Fruit fly (Drosophila melanogaster) whole organism, embryonic: Measurements from ENCODE around the gene CG5509.

Experiments used
- Adf1 ChIP-seq: fragments of 200-800 bp; sonication (Bioruptor generic); IDR thresholded peaks from 2 replicates; pipeline ENCODE4 v1.3.6; 2022; ENCODE audit warnings: missing biosample characterization, missing genetic modification characterization
- B-H1 ChIP-seq: fragments of 200-800 bp; sonication (Bioruptor generic); IDR thresholded peaks from 3 replicates; pipeline ENCODE4 v1.3.6; 2022; ENCODE audit warnings: missing biosample characterization, missing genetic modification characterization
- CG10959 ChIP-seq: fragments of 200-800 bp; sonication (Bioruptor generic); IDR thresholded peaks from 2 replicates; pipeline ENCODE4 v1.3.6; 2022; ENCODE audit warnings: missing biosample characterization, missing genetic modification characterization
- CG11247 ChIP-seq: fragments of 200-800 bp; sonication (Bioruptor generic); IDR thresholded peaks from 2 replicates; pipeline ENCODE4 v1.3.6; 2022; ENCODE audit warnings: missing biosample characterization, missing genetic modification characterization
- CG11398 ChIP-seq: fragments of 200-800 bp; sonication (Bioruptor generic); optimal IDR thresholded peaks from 2 replicates; lab custom pipeline; 2016; ENCODE audit warnings: missing biosample characterization, missing genetic modification characterization
- CG12659 ChIP-seq: fragments of 200-800 bp; sonication (Bioruptor generic); optimal IDR thresholded peaks from 3 replicates; lab custom pipeline; 2017; ENCODE audit warnings: mild to moderate bottlenecking, missing biosample characterization, missing genetic modification reagents, missing genetic modification characterization
- CG14050 ChIP-seq: fragments of 200-800 bp; sonication (Bioruptor generic); IDR thresholded peaks from 3 replicates; pipeline ENCODE4 v1.3.6; 2022; ENCODE audit warnings: missing biosample characterization, missing genetic modification characterization
- CG16863 ChIP-seq: fragments of 200-800 bp; sonication (Bioruptor generic); optimal IDR thresholded peaks from 3 replicates; lab custom pipeline; 2016; ENCODE audit warnings: missing biosample characterization, missing genetic modification characterization
- CG17361 ChIP-seq: fragments of 200-800 bp; sonication (Bioruptor generic); IDR thresholded peaks from 3 replicates; pipeline ENCODE4 v1.3.6; 2022; ENCODE audit warnings: missing biosample characterization, missing genetic modification characterization
- CG17829 ChIP-seq: fragments of 200-800 bp; optimal IDR thresholded peaks from 2 replicates; lab custom pipeline; 2019; ENCODE audit warnings: missing biosample characterization, mild to moderate bottlenecking, missing genetic modification characterization, moderate library complexity
- CG2199 ChIP-seq: fragments of 200-800 bp; sonication (Bioruptor generic); IDR thresholded peaks from 3 replicates; pipeline ENCODE4 v1.3.6; 2022; ENCODE audit warnings: missing biosample characterization, missing genetic modification characterization
- CG2889 ChIP-seq: fragments of 200-800 bp; sonication (Bioruptor generic); IDR thresholded peaks from 3 replicates; pipeline ENCODE4 v1.3.6; 2022; ENCODE audit warnings: missing biosample characterization, missing genetic modification characterization
- CG30403 ChIP-seq: fragments of 200-800 bp; sonication (Bioruptor generic); optimal IDR thresholded peaks from 3 replicates; lab custom pipeline; 2016; ENCODE audit warnings: missing biosample characterization, missing genetic modification characterization
- CG31365 ChIP-seq: fragments of 200-800 bp; sonication (Bioruptor generic); optimal IDR thresholded peaks from 2 replicates; lab custom pipeline; 2018; ENCODE audit warnings: missing biosample characterization, mild to moderate bottlenecking, missing genetic modification characterization
- CG33213 ChIP-seq: fragments of 200-800 bp; sonication (Bioruptor generic); optimal IDR thresholded peaks from 3 replicates; lab custom pipeline; 2016; ENCODE audit warnings: missing biosample characterization, missing genetic modification characterization
- CG33557 ChIP-seq: fragments of 200-800 bp; sonication (Bioruptor generic); optimal IDR thresholded peaks from 2 replicates; lab custom pipeline; 2019; ENCODE audit warnings: missing biosample characterization, mild to moderate bottlenecking, missing genetic modification characterization, moderate library complexity
- CG4282 ChIP-seq: fragments of 200-800 bp; sonication (Bioruptor generic); optimal IDR thresholded peaks from 2 replicates; lab custom pipeline; 2016; ENCODE audit warnings: missing biosample characterization, missing genetic modification characterization
- CG6854 ChIP-seq: fragments of 200-800 bp; sonication (Bioruptor generic); optimal IDR thresholded peaks from 3 replicates; lab custom pipeline; 2017; ENCODE audit warnings: missing biosample characterization, mild to moderate bottlenecking, missing genetic modification characterization
- CG9797 ChIP-seq: fragments of 200-800 bp; sonication (Bioruptor generic); optimal IDR thresholded peaks from 3 replicates; lab custom pipeline; 2018; ENCODE audit warnings: missing biosample characterization, mild to moderate bottlenecking, missing genetic modification characterization
- D19A ChIP-seq: fragments of 200-800 bp; optimal IDR thresholded peaks from 3 replicates; lab custom pipeline; 2019; ENCODE audit warnings: missing biosample characterization, mild to moderate bottlenecking, missing genetic modification characterization, moderate library complexity
- Dad ChIP-seq: fragments of 200-800 bp; sonication (Bioruptor generic); optimal IDR thresholded peaks from 3 replicates; lab custom pipeline; 2016; ENCODE audit warnings: missing biosample characterization, missing genetic modification characterization
- Deaf1 ChIP-seq: fragments of 200-800 bp; optimal IDR thresholded peaks from 3 replicates; lab custom pipeline; 2019; ENCODE audit warnings: missing biosample characterization, mild to moderate bottlenecking, missing genetic modification characterization, moderate library complexity
- Dref ChIP-seq: fragments of 200-800 bp; sonication (Bioruptor generic); IDR thresholded peaks from 2 replicates; pipeline ENCODE4 v1.3.6; 2022; ENCODE audit warnings: missing biosample characterization, missing genetic modification characterization
- ERR ChIP-seq: fragments of 200-800 bp; sonication (Bioruptor generic); optimal IDR thresholded peaks from 2 replicates; lab custom pipeline; 2016; ENCODE audit warnings: missing biosample characterization, missing genetic modification characterization
- Hey ChIP-seq: fragments of 200-800 bp; sonication (Bioruptor generic); optimal IDR thresholded peaks from 3 replicates; lab custom pipeline; 2018; ENCODE audit warnings: missing biosample characterization, mild to moderate bottlenecking, missing genetic modification characterization
- Mad ChIP-seq: fragments of 200-800 bp; sonication (Bioruptor generic); optimal IDR thresholded peaks from 2 replicates; lab custom pipeline; 2016; ENCODE audit warnings: missing biosample characterization, missing genetic modification characterization
- NC2α ChIP-seq: fragments of 200-800 bp; sonication (Bioruptor generic); optimal IDR thresholded peaks from 2 replicates; lab custom pipeline; 2016; ENCODE audit warnings: missing biosample characterization, missing genetic modification characterization
- Nf-YC ChIP-seq: fragments of 200-800 bp; optimal IDR thresholded peaks from 3 replicates; lab custom pipeline; 2019; ENCODE audit warnings: missing biosample characterization, mild to moderate bottlenecking, missing genetic modification characterization, moderate library complexity
- Opbp ChIP-seq: fragments of 200-800 bp; sonication (Bioruptor generic); IDR thresholded peaks from 3 replicates; pipeline ENCODE4 v1.3.6; 2022; ENCODE audit warnings: missing biosample characterization, missing genetic modification characterization; ENCODE audit not compliant: partially characterized antibody
- Side ChIP-seq: fragments of 200-800 bp; sonication (Bioruptor generic); optimal IDR thresholded peaks from 2 replicates; lab custom pipeline; 2016; ENCODE audit warnings: missing biosample characterization, missing genetic modification characterization
- ato ChIP-seq: fragments of 200-800 bp; sonication (Bioruptor generic); IDR thresholded peaks from 2 replicates; pipeline ENCODE4 v1.3.6; 2022; ENCODE audit warnings: missing biosample characterization, missing genetic modification characterization; ENCODE audit not compliant: partially characterized antibody
- bigmax ChIP-seq: fragments of 200-800 bp; sonication (Bioruptor generic); optimal IDR thresholded peaks from 2 replicates; lab custom pipeline; 2018; ENCODE audit warnings: missing biosample characterization, mild to moderate bottlenecking, missing genetic modification characterization
- cas ChIP-seq: fragments of 200-800 bp; sonication (Bioruptor generic); IDR thresholded peaks from 2 replicates; pipeline ENCODE4 v1.3.6; 2022; ENCODE audit warnings: missing biosample characterization, missing genetic modification characterization
- chinmo ChIP-seq: fragments of 200-800 bp; sonication (Bioruptor generic); IDR thresholded peaks from 4 replicates; pipeline ENCODE4 v1.3.6; 2022; ENCODE audit warnings: missing biosample characterization, missing genetic modification characterization; ENCODE audit not compliant: partially characterized antibody
- ci ChIP-seq: fragments of 200-800 bp; sonication (Bioruptor generic); IDR thresholded peaks from 3 replicates; pipeline ENCODE4 v1.3.6; 2022; ENCODE audit warnings: missing biosample characterization, missing genetic modification characterization
- crc ChIP-seq: fragments of 200-800 bp; sonication (Bioruptor generic); optimal IDR thresholded peaks from 2 replicates; lab custom pipeline; 2016; ENCODE audit warnings: missing biosample characterization, missing genetic modification characterization
- da ChIP-seq: fragments of 200-800 bp; sonication (Bioruptor generic); optimal IDR thresholded peaks from 2 replicates; lab custom pipeline; 2016; ENCODE audit warnings: missing biosample characterization, missing genetic modification characterization
- fd102C ChIP-seq: fragments of 200-800 bp; sonication (Bioruptor generic); optimal IDR thresholded peaks from 2 replicates; lab custom pipeline; 2018; ENCODE audit warnings: missing biosample characterization, mild to moderate bottlenecking, missing genetic modification characterization, moderate library complexity
- gem ChIP-seq: fragments of 200-800 bp; sonication (Bioruptor generic); optimal IDR thresholded peaks from 2 replicates; lab custom pipeline; 2019; ENCODE audit warnings: missing biosample characterization, mild to moderate bottlenecking, missing genetic modification characterization, moderate library complexity
- gsb ChIP-seq: fragments of 200-800 bp; sonication (Bioruptor generic); IDR thresholded peaks from 2 replicates; pipeline ENCODE4 v1.3.6; 2022; ENCODE audit warnings: missing biosample characterization, missing genetic modification characterization
- gt ChIP-seq: fragments of 200-800 bp; sonication (Bioruptor generic); IDR thresholded peaks from 2 replicates; pipeline ENCODE4 v1.3.6; 2022; ENCODE audit warnings: missing biosample characterization, missing genetic modification characterization
- h ChIP-seq: fragments of >200 bp; optimal IDR thresholded peaks from 2 replicates; lab custom pipeline; 2017
- hb ChIP-seq: fragments of 200-800 bp; sonication (Bioruptor generic); IDR thresholded peaks from 3 replicates; pipeline ENCODE4 v1.3.6; 2022; ENCODE audit warnings: missing biosample characterization, missing genetic modification characterization; ENCODE audit not compliant: partially characterized antibody
- kah ChIP-seq: fragments of 200-800 bp; sonication (Bioruptor generic); optimal IDR thresholded peaks from 2 replicates; lab custom pipeline; 2018; ENCODE audit warnings: missing biosample characterization, mild to moderate bottlenecking, missing genetic modification characterization
- knrl ChIP-seq: fragments of 200-800 bp; sonication (Bioruptor generic); IDR thresholded peaks from 3 replicates; pipeline ENCODE4 v1.3.6; 2022; ENCODE audit warnings: missing biosample characterization, missing genetic modification characterization; ENCODE audit not compliant: partially characterized antibody
- nom ChIP-seq: fragments of 200-800 bp; sonication (Bioruptor generic); optimal IDR thresholded peaks from 2 replicates; lab custom pipeline; 2017; ENCODE audit warnings: missing biosample characterization, missing genetic modification characterization, mild to moderate bottlenecking, moderate library complexity, missing genetic modification reagents
- onecut ChIP-seq: fragments of 200-800 bp; sonication (Bioruptor generic); IDR thresholded peaks from 2 replicates; pipeline ENCODE4 v1.3.6; 2022; ENCODE audit warnings: missing biosample characterization, missing genetic modification characterization
- org-1 ChIP-seq: fragments of 200-800 bp; sonication (Bioruptor generic); optimal IDR thresholded peaks from 2 replicates; lab custom pipeline; 2017; ENCODE audit warnings: missing biosample characterization, missing genetic modification characterization
- tin ChIP-seq: fragments of 200-800 bp; sonication (Bioruptor generic); optimal IDR thresholded peaks from 3 replicates; lab custom pipeline; 2016; ENCODE audit warnings: missing biosample characterization, missing genetic modification characterization
- tna ChIP-seq: fragments of 200-800 bp; sonication (Bioruptor generic); IDR thresholded peaks from 2 replicates; pipeline ENCODE4 v1.3.6; 2022; ENCODE audit warnings: missing biosample characterization, missing genetic modification characterization; ENCODE audit not compliant: partially characterized antibody
- usp ChIP-seq: fragments of >200 bp; optimal IDR thresholded peaks from 2 replicates; lab custom pipeline; 2017; ENCODE audit warnings: missing biosample characterization, missing genetic modification characterization
- vnd ChIP-seq: fragments of 200-800 bp; sonication (Bioruptor generic); IDR thresholded peaks from 3 replicates; pipeline ENCODE4 v1.3.6; 2022; ENCODE audit warnings: missing biosample characterization, missing genetic modification characterization; ENCODE audit not compliant: partially characterized antibody
- zfh2 ChIP-seq: fragments of 200-800 bp; sonication (Bioruptor generic); optimal IDR thresholded peaks from 2 replicates; lab custom pipeline; 2016; ENCODE audit warnings: missing biosample characterization, missing genetic modification characterization

Gene CG5509

DNA sequence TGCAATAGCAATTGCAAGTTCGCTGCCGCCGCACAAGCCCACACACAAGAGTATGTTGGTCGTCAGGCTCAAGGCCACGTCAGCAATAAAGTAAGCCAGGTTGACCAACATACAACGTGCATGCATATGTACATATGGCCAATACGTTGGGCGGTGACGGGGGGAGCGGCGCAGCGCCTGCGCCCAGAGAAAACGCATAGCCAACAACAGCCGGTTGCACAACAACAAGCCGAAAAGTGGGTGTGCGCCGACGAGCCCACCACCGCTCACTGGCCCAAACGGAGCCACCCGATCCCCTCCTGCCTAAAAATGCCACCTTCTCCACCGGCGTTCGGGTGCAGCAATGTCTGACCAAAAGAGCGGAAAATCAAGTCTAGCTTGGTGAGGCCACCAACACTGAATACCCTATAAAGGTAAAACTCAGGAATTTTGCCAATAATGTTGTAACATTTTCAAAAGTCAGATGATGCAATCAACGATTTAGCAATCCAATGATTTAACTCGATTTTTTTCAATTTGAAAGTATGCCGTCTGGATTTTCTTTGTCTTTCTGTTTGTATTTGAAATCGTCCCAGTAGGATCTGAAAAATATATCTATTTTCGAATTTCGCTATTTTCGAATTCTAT, at the start of gene CG5509 (continued):
- TF ChIP-seq cas (GFP tag; lab: Robert Waterston, UW) (no peak), CG2199 (GFP tag; lab: Robert Waterston, UW) (no peak), Hey (no peak), CG30403 (GFP tag; lab: Kevin White, UChicago) (no peak), B-H1 (GFP tag; lab: Robert Waterston, UW) (no peak), gem (tag; lab: Kevin White, UChicago) (no peak), bigmax (no peak), CG33213 (GFP tag; lab: Kevin White, UChicago) (no peak), gt (GFP tag; lab: Robert Waterston, UW) (no peak), gsb (GFP tag; lab: Robert Waterston, UW) (no peak), CG17361 (no peak), CG31365 (no peak), CG12659 (GFP tag; lab: Kevin White, UChicago) (no peak), ato (GFP tag; lab: Robert Waterston, UW) (no peak), Opbp (GFP tag; lab: Robert Waterston, UW) (no peak), tna (GFP tag; lab: Robert Waterston, UW) (0 out of 2 replicates have a peak, but pooled peaks have one; percentile 34), CG11398 (GFP tag; lab: Kevin White, UChicago) (no peak), CG17829 (no peak), CG6854 (no peak), NC2α (GFP tag; lab: Kevin White, UChicago) (no peak), ERR (GFP tag; lab: Kevin White, UChicago) (no peak), kah (GFP tag; lab: Kevin White, UChicago) (no peak), Nf-YC (tag; lab: Kevin White, UChicago) (no peak), chinmo (peak; percentile 83; the same call in 2 of the 4 replicates), Side (GFP tag; lab: Kevin White, UChicago) (no peak), CG16863 (GFP tag; lab: Kevin White, UChicago) (no peak), zfh2 (no peak), nom (GFP tag; lab: Kevin White, UChicago) (peak; percentile 6), usp (GFP tag; lab: Kevin White, UChicago) (no peak), Adf1 (GFP tag; lab: Robert Waterston, UW) (no peak), Dad (GFP tag; lab: Kevin White, UChicago) (no peak), CG11247 (GFP tag; lab: Robert Waterston, UW) (no peak), da (GFP tag; lab: Kevin White, UChicago) (no peak), CG14050 (GFP tag; lab: Robert Waterston, UW) (no peak), ci (GFP tag; lab: Robert Waterston, UW) (no peak), CG4282 (GFP tag; lab: Kevin White, UChicago) (no peak), D19A (tag; lab: Kevin White, UChicago) (peak; percentile 9)

DNA sequence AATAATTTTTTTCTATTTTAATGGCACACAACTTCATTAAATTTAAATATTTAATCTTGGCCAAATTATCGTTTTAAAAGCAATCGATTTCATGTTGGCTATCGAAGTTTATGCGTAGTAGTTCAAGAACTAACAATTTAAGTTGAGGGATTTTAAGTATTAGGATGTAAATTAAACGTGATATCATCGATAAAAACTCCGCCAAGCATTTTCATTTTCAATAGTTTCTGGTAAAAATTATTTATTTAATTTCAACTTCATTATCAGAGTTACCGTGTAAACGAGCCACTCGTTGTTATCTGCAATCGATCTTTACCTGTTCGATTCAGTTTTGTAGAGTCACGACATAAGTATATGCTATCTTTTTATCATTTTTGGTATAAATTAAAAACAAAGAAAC, 49.3 kb upstream of the CG5509 start:
- TF ChIP-seq CG10959, result peak; percentile 96
- TF ChIP-seq tin (GFP tag; lab: Kevin White, UChicago), result peak; percentile 100
- peak; percentile 52 for TF ChIP-seq Dref (GFP tag; lab: Robert Waterston, UW)
- TF ChIP-seq hb (GFP tag; lab: Robert Waterston, UW), result no peak
- TF ChIP-seq fd102C (GFP tag; lab: Kevin White, UChicago), result peak; percentile 92
- no peak for TF ChIP-seq vnd
- TF ChIP-seq h (lab: Kevin White, UChicago), result no peak
- 0 out of 3 replicates have a peak, but pooled peaks have one; percentile 19 for TF ChIP-seq knrl
- peak; percentile 86 for TF ChIP-seq CG2889
- TF ChIP-seq onecut (GFP tag; lab: Robert Waterston, UW), result peak; percentile 97
- peak; percentile 91 for TF ChIP-seq Deaf1
- peak; percentile 41 for TF ChIP-seq CG9797 (GFP tag; lab: Kevin White, UChicago)
- peak; percentile 99 for TF ChIP-seq CG33557 (GFP tag; lab: Kevin White, UChicago)
- peak; percentile 94 for TF ChIP-seq Mad (GFP tag; lab: Kevin White, UChicago)
- TF ChIP-seq crc (GFP tag; lab: Kevin White, UChicago), result peak; percentile 91
- peak; percentile 90 for TF ChIP-seq org-1 (GFP tag; lab: Kevin White, UChicago)
